Fruit fly (Drosophila melanogaster) whole organism, embryonic: ENCODE data around the gene CG17633.
A peak's percentile ranks its signal among the peaks of the same experiment; 100 is the strongest.

Experiments
- BtbVII ChIP-seq: fragments of 200-800 bp; sonication (Bioruptor generic); optimal IDR thresholded peaks from 3 replicates; lab custom pipeline; 2017; ENCODE audit warnings: missing biosample characterization, mild to moderate bottlenecking, missing genetic modification characterization
- CG10209 ChIP-seq: fragments of 200-800 bp; sonication (Bioruptor generic); optimal IDR thresholded peaks from 3 replicates; lab custom pipeline; 2017; ENCODE audit warnings: missing biosample characterization, mild to moderate bottlenecking, missing genetic modification characterization, missing genetic modification reagents
- CG10431 ChIP-seq: fragments of 200-800 bp; sonication (Bioruptor generic); optimal IDR thresholded peaks from 3 replicates; lab custom pipeline; 2018; ENCODE audit warnings: missing biosample characterization, mild to moderate bottlenecking, missing genetic modification characterization
- CG10543 ChIP-seq: fragments of 200-800 bp; sonication (Bioruptor generic); optimal IDR thresholded peaks from 3 replicates; lab custom pipeline; 2017; ENCODE audit warnings: missing biosample characterization, mild to moderate bottlenecking, missing genetic modification characterization, moderate library complexity
- CG10654 ChIP-seq: fragments of 200-800 bp; sonication (Bioruptor generic); optimal IDR thresholded peaks from 2 replicates; lab custom pipeline; 2016; ENCODE audit warnings: missing biosample characterization, missing genetic modification characterization
- CG10979 ChIP-seq: fragments of 200-800 bp; sonication (Bioruptor generic); optimal IDR thresholded peaks from 2 replicates; lab custom pipeline; 2018; ENCODE audit warnings: missing biosample characterization, mild to moderate bottlenecking, missing genetic modification characterization, moderate library complexity
- CG12391 ChIP-seq: fragments of 200-800 bp; sonication (Bioruptor generic); optimal IDR thresholded peaks from 3 replicates; lab custom pipeline; 2018; ENCODE audit warnings: missing biosample characterization, mild to moderate bottlenecking, missing genetic modification characterization, moderate library complexity
- CG13287 ChIP-seq: fragments of 200-800 bp; sonication (Bioruptor generic); IDR thresholded peaks from 2 replicates; pipeline ENCODE4 v1.3.6; 2022; ENCODE audit warnings: missing biosample characterization, missing genetic modification characterization; ENCODE audit not compliant: partially characterized antibody
- CG13424 ChIP-seq: fragments of 200-800 bp; sonication (Bioruptor generic); optimal IDR thresholded peaks from 2 replicates; lab custom pipeline; 2019; ENCODE audit warnings: missing biosample characterization, mild to moderate bottlenecking, missing genetic modification characterization, moderate library complexity
- CG13775 ChIP-seq: fragments of 200-800 bp; sonication (Bioruptor generic); optimal IDR thresholded peaks from 3 replicates; lab custom pipeline; 2017; ENCODE audit warnings: missing biosample characterization, mild to moderate bottlenecking, missing genetic modification characterization
- CG15514 ChIP-seq: fragments of 200-800 bp; sonication (Bioruptor generic); optimal IDR thresholded peaks from 3 replicates; lab custom pipeline; 2017; ENCODE audit warnings: missing biosample characterization, missing genetic modification characterization, mild to moderate bottlenecking, moderate library complexity, missing genetic modification reagents
- CG16813 ChIP-seq: fragments of 200-800 bp; sonication (Bioruptor generic); IDR thresholded peaks from 3 replicates; pipeline ENCODE4 v1.3.6; 2022; ENCODE audit warnings: missing biosample characterization, missing genetic modification characterization; ENCODE audit not compliant: partially characterized antibody
- CG17385 ChIP-seq: fragments of 200-800 bp; sonication (Bioruptor generic); optimal IDR thresholded peaks from 3 replicates; lab custom pipeline; 2018; ENCODE audit warnings: missing biosample characterization, mild to moderate bottlenecking, missing genetic modification characterization
- CG18011 ChIP-seq: fragments of 200-800 bp; sonication (Bioruptor generic); optimal IDR thresholded peaks from 2 replicates; lab custom pipeline; 2017; ENCODE audit warnings: missing biosample characterization, missing genetic modification characterization, mild to moderate bottlenecking, moderate library complexity, missing genotype
- CG18619 ChIP-seq: fragments of 200-800 bp; sonication (Bioruptor generic); optimal IDR thresholded peaks from 3 replicates; lab custom pipeline; 2017; ENCODE audit warnings: missing biosample characterization, mild to moderate bottlenecking, missing genetic modification characterization
- CG2116 ChIP-seq: fragments of 200-800 bp; sonication (Bioruptor generic); optimal IDR thresholded peaks from 3 replicates; lab custom pipeline; 2018; ENCODE audit warnings: missing biosample characterization, mild to moderate bottlenecking, missing genetic modification characterization
- CG2129 ChIP-seq: fragments of 200-800 bp; sonication (Bioruptor generic); IDR thresholded peaks from 2 replicates; pipeline ENCODE4 v1.3.6; 2022; ENCODE audit warnings: missing biosample characterization, missing genetic modification characterization; ENCODE audit not compliant: partially characterized antibody
- CG30020 ChIP-seq: fragments of 200-800 bp; optimal IDR thresholded peaks from 2 replicates; lab custom pipeline; 2019; ENCODE audit warnings: missing biosample characterization, mild to moderate bottlenecking, missing genetic modification characterization, moderate library complexity
- CG32532 ChIP-seq: fragments of 200-800 bp; sonication (Bioruptor generic); IDR thresholded peaks from 2 replicates; pipeline ENCODE4 v1.3.6; 2022; ENCODE audit warnings: missing biosample characterization, missing genetic modification characterization
- CG3281 ChIP-seq: fragments of 200-800 bp; sonication (Bioruptor generic); optimal IDR thresholded peaks from 3 replicates; lab custom pipeline; 2017; ENCODE audit warnings: missing biosample characterization, mild to moderate bottlenecking, missing genetic modification characterization
- CG4820 ChIP-seq: fragments of 200-800 bp; sonication (Bioruptor generic); optimal IDR thresholded peaks from 3 replicates; lab custom pipeline; 2016; ENCODE audit warnings: missing biosample characterization, missing genetic modification characterization
- CG9215 ChIP-seq: fragments of 200-800 bp; sonication (Bioruptor generic); IDR thresholded peaks from 2 replicates; pipeline ENCODE4 v1.3.6; 2022; ENCODE audit warnings: missing biosample characterization, missing genetic modification characterization
- CG9817 ChIP-seq: fragments of 200-800 bp; sonication (Bioruptor generic); optimal IDR thresholded peaks from 2 replicates; lab custom pipeline; 2018; ENCODE audit warnings: missing biosample characterization, mild to moderate bottlenecking, missing genetic modification characterization, moderate library complexity
- CoRest ChIP-seq: fragments of 200-800 bp; sonication (Bioruptor generic); optimal IDR thresholded peaks from 3 replicates; lab custom pipeline; 2018; ENCODE audit warnings: missing biosample characterization, mild to moderate bottlenecking, missing genetic modification characterization, moderate library complexity
- Dip3 ChIP-seq: fragments of 200-800 bp; sonication (Bioruptor generic); optimal IDR thresholded peaks from 3 replicates; lab custom pipeline; 2016; ENCODE audit warnings: missing biosample characterization, missing genetic modification characterization
- Dref ChIP-seq: fragments of 200-800 bp; sonication (Bioruptor generic); IDR thresholded peaks from 2 replicates; pipeline ENCODE4 v1.3.6; 2022; ENCODE audit warnings: missing biosample characterization, missing genetic modification characterization
- Hey ChIP-seq: fragments of 200-800 bp; sonication (Bioruptor generic); optimal IDR thresholded peaks from 3 replicates; lab custom pipeline; 2018; ENCODE audit warnings: missing biosample characterization, mild to moderate bottlenecking, missing genetic modification characterization
- MESR4 ChIP-seq: fragments of 200-800 bp; sonication (Bioruptor generic); optimal IDR thresholded peaks from 2 replicates; lab custom pipeline; 2018; ENCODE audit warnings: missing biosample characterization, mild to moderate bottlenecking, missing genetic modification characterization, moderate library complexity
- Med ChIP-seq: fragments of 200-800 bp; sonication (Bioruptor generic); peaks from one replicate; lab custom pipeline; 2016; ENCODE audit warnings: missing biosample characterization, missing genetic modification characterization, mild to moderate bottlenecking, inconsistent platforms, moderate library complexity
- NFAT ChIP-seq: fragments of 200-800 bp; sonication (Bioruptor generic); IDR thresholded peaks from 2 replicates; pipeline ENCODE4 v1.3.6; 2022; ENCODE audit warnings: missing biosample characterization, missing genetic modification characterization
- YL-1 ChIP-seq: fragments of 200-800 bp; sonication (Bioruptor generic); optimal IDR thresholded peaks from 3 replicates; lab custom pipeline; 2017; ENCODE audit warnings: missing biosample characterization, mild to moderate bottlenecking, missing genetic modification characterization
- bbx ChIP-seq: fragments of 200-800 bp; sonication (Bioruptor generic); IDR thresholded peaks from 2 replicates; pipeline ENCODE4 v1.3.6; 2022; ENCODE audit warnings: missing biosample characterization, missing genetic modification characterization; ENCODE audit not compliant: partially characterized antibody
- bcd ChIP-seq: fragments of 200-800 bp; sonication (Bioruptor generic); optimal IDR thresholded peaks from 2 replicates; lab custom pipeline; 2017; ENCODE audit warnings: missing biosample characterization, mild to moderate bottlenecking, missing genetic modification characterization
- cg ChIP-seq: fragments of 200-800 bp; sonication (Bioruptor generic); optimal IDR thresholded peaks from 3 replicates; lab custom pipeline; 2019; ENCODE audit warnings: missing biosample characterization, mild to moderate bottlenecking, missing genetic modification characterization, moderate library complexity
- fd3F ChIP-seq: fragments of 200-800 bp; sonication (Bioruptor generic); optimal IDR thresholded peaks from 2 replicates; lab custom pipeline; 2018; ENCODE audit warnings: missing biosample characterization, mild to moderate bottlenecking, missing genetic modification characterization, moderate library complexity
- gcm ChIP-seq: fragments of 200-800 bp; sonication (Bioruptor generic); optimal IDR thresholded peaks from 2 replicates; lab custom pipeline; 2019; ENCODE audit warnings: missing biosample characterization, mild to moderate bottlenecking, missing genetic modification characterization, moderate library complexity
- hkb ChIP-seq, 2 experiments: fragments of 200-800 bp in 1 of 2; fragments of >200 bp in 1 of 2; sonication (Bioruptor generic) in 1 of 2; IDR thresholded peaks in 1 of 2; optimal IDR thresholded peaks in 1 of 2; 2 replicates each; pipeline versions ENCODE4 v1.3.6 to Lab custom; 2017 to 2022; ENCODE audit warnings: missing biosample characterization in 1 of 2, missing genetic modification characterization in 1 of 2
- insv ChIP-seq, 2 experiments: fragments of 200-800 bp; sonication (Bioruptor generic); optimal IDR thresholded peaks; 3 replicates each; lab custom pipeline; 2016 to 2018; ENCODE audit warnings: missing biosample characterization in 2 of 2, missing genetic modification characterization in 2 of 2
- klu ChIP-seq: fragments of 200-800 bp; sonication (Bioruptor generic); IDR thresholded peaks from 2 replicates; pipeline ENCODE4 v1.3.6; 2022; ENCODE audit warnings: missing biosample characterization, missing genetic modification characterization
- kni ChIP-seq: fragments of 200-800 bp; sonication (Bioruptor generic); optimal IDR thresholded peaks from 3 replicates; lab custom pipeline; 2017; ENCODE audit warnings: mild to moderate bottlenecking, missing biosample characterization, missing genetic modification reagents, missing genetic modification characterization
- lilli ChIP-seq: fragments of 200-800 bp; sonication (Bioruptor generic); optimal IDR thresholded peaks from 3 replicates; lab custom pipeline; 2016; ENCODE audit warnings: missing biosample characterization, missing genetic modification characterization
- lmd ChIP-seq: fragments of 200-800 bp; sonication (Bioruptor generic); IDR thresholded peaks from 2 replicates; pipeline ENCODE4 v1.3.6; 2022; ENCODE audit warnings: missing biosample characterization, missing genetic modification characterization
- p53 ChIP-seq: fragments of 200-800 bp; sonication (Bioruptor generic); optimal IDR thresholded peaks from 2 replicates; lab custom pipeline; 2016; ENCODE audit warnings: missing biosample characterization, missing genetic modification characterization
- row ChIP-seq: fragments of 200-800 bp; sonication (Bioruptor generic); IDR thresholded peaks from 3 replicates; pipeline ENCODE4 v1.3.6; 2022; ENCODE audit warnings: missing biosample characterization, missing genetic modification characterization
- sima ChIP-seq: fragments of 200-800 bp; sonication (Bioruptor generic); optimal IDR thresholded peaks from 2 replicates; lab custom pipeline; 2016; ENCODE audit warnings: missing biosample characterization, missing genetic modification characterization
- ttk ChIP-seq: fragments of 200-800 bp; sonication (Bioruptor generic); IDR thresholded peaks from 2 replicates; pipeline ENCODE4 v2.1.2; 2022; ENCODE audit warnings: missing biosample characterization, missing genetic modification characterization
- twi ChIP-seq: fragments of 200-800 bp; optimal IDR thresholded peaks from 2 replicates; lab custom pipeline; 2019; ENCODE audit warnings: missing biosample characterization, mild to moderate bottlenecking, missing genetic modification characterization, moderate library complexity
- wdn ChIP-seq: fragments of 200-800 bp; sonication (Bioruptor generic); IDR thresholded peaks from 2 replicates; pipeline ENCODE4 v1.3.6; 2022; ENCODE audit warnings: missing biosample characterization, missing genetic modification characterization

The CG17633 gene

DNA sequence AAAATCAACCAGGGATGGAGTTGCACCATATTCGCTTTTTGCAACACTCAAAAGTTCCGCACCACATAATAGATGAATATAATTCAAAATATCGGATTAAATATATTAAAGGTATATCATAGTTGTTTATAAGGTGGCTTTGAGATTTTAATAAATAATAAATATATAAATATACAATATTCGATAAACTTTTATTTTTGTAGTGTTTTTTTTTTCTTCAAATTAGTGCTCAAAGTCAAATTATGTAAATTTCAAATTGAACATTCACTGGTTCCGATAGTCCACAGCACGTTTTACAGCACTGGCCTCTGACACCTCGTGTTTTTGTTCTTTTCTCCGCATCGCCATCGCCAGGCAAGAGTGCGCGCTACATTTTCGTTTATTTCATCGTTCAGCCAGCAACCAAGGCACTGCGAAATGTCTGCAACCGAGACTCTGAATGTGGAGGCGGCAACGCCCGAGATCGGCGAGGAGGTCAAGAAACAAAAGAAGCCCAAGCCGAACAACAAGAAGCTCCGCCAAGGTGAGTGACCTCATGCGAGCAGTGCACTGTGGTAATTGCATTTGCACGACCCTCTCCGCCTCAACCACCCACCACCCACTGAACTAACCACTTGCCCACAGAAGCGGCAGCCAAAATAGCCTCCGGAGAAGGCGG, 5.5 kb upstream of the CG17633 start, which contains the start of the genes Taf11 and und (continued):
- TF ChIP-seq cg (GFP tag; lab: Kevin White, UChicago): no peak
- TF ChIP-seq CG32532 (GFP tag; lab: Robert Waterston, UW): peak; percentile 44
- peak; percentile 19 for TF ChIP-seq hkb (optimal IDR thresholded peaks at IDR 0.05; lab: Kevin White, UChicago)
- no peak for TF ChIP-seq hkb (GFP tag; IDR thresholded peaks at IDR 0.05; lab: Robert Waterston, UW)
- TF ChIP-seq CG10543: peak; percentile 25
- peak; percentile 81 for TF ChIP-seq CG16813 (GFP tag; lab: Robert Waterston, UW)
- peak; percentile 7 for TF ChIP-seq CG17385 (GFP tag; lab: Kevin White, UChicago)
- no peak for TF ChIP-seq gcm
- TF ChIP-seq ttk (GFP tag; lab: Robert Waterston, UW): no peak
- TF ChIP-seq CoRest: peak; percentile 65
- no peak for TF ChIP-seq insv (GFP tag; optimal IDR thresholded peaks at IDR 0.05; lab: Kevin White, UChicago)
- no peak for TF ChIP-seq sima (GFP tag; lab: Kevin White, UChicago)
- TF ChIP-seq YL-1 (GFP tag; lab: Kevin White, UChicago): peak; percentile 80
- TF ChIP-seq klu (GFP tag; lab: Robert Waterston, UW): peak; percentile 30; the same call in 1 of the 2 replicates
- TF ChIP-seq MESR4 (GFP tag; lab: Kevin White, UChicago): peak; percentile 71
- TF ChIP-seq Med: peak; percentile 48
- TF ChIP-seq bcd (GFP tag; lab: Kevin White, UChicago): peak; percentile 48
- no peak for TF ChIP-seq NFAT
- TF ChIP-seq CG18011 (GFP tag; lab: Kevin White, UChicago): no peak
- peak; percentile 50 for TF ChIP-seq CG2116 (GFP tag; lab: Kevin White, UChicago)
- no peak for TF ChIP-seq wdn (GFP tag; lab: Robert Waterston, UW)
- TF ChIP-seq CG2129 (GFP tag; lab: Robert Waterston, UW): peak; percentile 40; the same call in 1 of the 2 replicates
- peak; percentile 20; the same call in 1 of the 2 replicates for TF ChIP-seq lmd (GFP tag; lab: Robert Waterston, UW)
- peak; percentile 92 for TF ChIP-seq row (GFP tag; lab: Robert Waterston, UW)
- TF ChIP-seq CG3281 (GFP tag; lab: Kevin White, UChicago): peak; percentile 60
- TF ChIP-seq CG10209 (GFP tag; lab: Kevin White, UChicago): peak; percentile 18
- peak; percentile 100 for TF ChIP-seq CG13775
- TF ChIP-seq lilli: peak; percentile 23
- TF ChIP-seq Dip3 (GFP tag; lab: Kevin White, UChicago): no peak
- no peak for TF ChIP-seq twi (tag; lab: Kevin White, UChicago)
- TF ChIP-seq CG10979 (tag; lab: Kevin White, UChicago): peak; percentile 29
- TF ChIP-seq CG13424 (tag; lab: Kevin White, UChicago): peak; percentile 47
- TF ChIP-seq fd3F: no peak
- TF ChIP-seq CG4820 (GFP tag; lab: Kevin White, UChicago): peak; percentile 36
- TF ChIP-seq CG9817: peak; percentile 35
- TF ChIP-seq CG10654 (GFP tag; lab: Kevin White, UChicago): no peak
- no peak for TF ChIP-seq CG10431 (GFP tag; lab: Kevin White, UChicago)
- no peak for TF ChIP-seq kni
- TF ChIP-seq p53 (GFP tag; lab: Kevin White, UChicago): no peak
- peak; percentile 99 for TF ChIP-seq CG15514 (GFP tag; lab: Kevin White, UChicago)
- 0 out of 2 replicates have a peak, but pooled peaks have one; percentile 44 for TF ChIP-seq bbx (GFP tag; lab: Robert Waterston, UW)
- peak; percentile 18 for TF ChIP-seq CG18619 (GFP tag; lab: Kevin White, UChicago)
- TF ChIP-seq CG13287: peak; percentile 75
- TF ChIP-seq Dref: 0 out of 2 replicates have a peak, but pooled peaks have one; percentile 27
- no peak for TF ChIP-seq Hey (tag; lab: Kevin White, UChicago)
- peak; percentile 48 for TF ChIP-seq CG9215
- TF ChIP-seq CG30020: no peak
- peak; percentile 33 for TF ChIP-seq BtbVII (GFP tag; lab: Kevin White, UChicago)
- peak; percentile 52 for TF ChIP-seq CG12391 (tag; lab: Kevin White, UChicago)
